Worm (Caenorhabditis elegans): ENCODE data around the gene best-14.

best-14 gene

ce11 chrV:10594810-10595209 is 37.0 kb downstream of the best-14 start, which contains the start of gene T21C9.11:
Gene T21C9.11, minus strand, starts transcription at chrV:10594910.
- TF ChIP-seq F13H6.1 (tag; optimal IDR thresholded peaks at IDR 0.05), result no peak
- no peak for TF ChIP-seq unc-55 (GFP tag; optimal IDR thresholded peaks at IDR 0.05)
- no peak for TF ChIP-seq skn-1 (tag; optimal IDR thresholded peaks at IDR 0.05)
- no peak for TF ChIP-seq unc-39 (tag; optimal IDR thresholded peaks at IDR 0.05)
- no peak for TF ChIP-seq lin-11 (tag; optimal IDR thresholded peaks at IDR 0.05)
- TF ChIP-seq nhr-237 (tag; optimal IDR thresholded peaks at IDR 0.05), result no peak
- TF ChIP-seq ztf-1 (GFP tag; conservative IDR thresholded peaks at IDR 0.05), result no peak
- no peak for TF ChIP-seq dmd-4 (tag; optimal IDR thresholded peaks at IDR 0.05)
- TF ChIP-seq ceh-82 (tag; optimal IDR thresholded peaks at IDR 0.05), result no peak
- TF ChIP-seq zag-1 (tag; optimal IDR thresholded peaks at IDR 0.05), result no peak
- no peak for TF ChIP-seq fos-1 (tag; optimal IDR thresholded peaks at IDR 0.05)

- TF ChIP-seq alr-1 (tag; optimal IDR thresholded peaks at IDR 0.05), result no peak
- TF ChIP-seq elt-1 (tag; optimal IDR thresholded peaks at IDR 0.05), result no peak
- no peak for TF ChIP-seq peb-1 (tag; optimal IDR thresholded peaks at IDR 0.05)
- TF ChIP-seq dmd-4 (tag; optimal IDR thresholded peaks at IDR 0.05), result no peak
- TF ChIP-seq ztf-11 (tag; optimal IDR thresholded peaks at IDR 0.05), result no peak
Observed at ce11 chrV:10597234-10597633, 39.5 kb downstream of the best-14 start, which contains the start of gene T21C9.13. Gene T21C9.13, plus strand, starts transcription at chrV:10597266.

ce11 chrV:10598670-10599154 is 40.9 kb downstream of the best-14 start, which contains the start of gene scpl-4:
Gene scpl-4, plus strand, starts transcription at chrV:10599104.
- TF ChIP-seq lsy-2 (tag; optimal IDR thresholded peaks at IDR 0.05), result no peak
- TF ChIP-seq unc-55 (GFP tag; optimal IDR thresholded peaks at IDR 0.05), result peak; percentile 36

ce11 chrV:10602051-10602937 is 44.5 kb downstream of the best-14 start, which contains the start of gene H27A22.1:
Gene H27A22.1, plus strand, starts transcription at chrV:10602555.
- TF ChIP-seq elt-3 (tag; optimal IDR thresholded peaks at IDR 0.05), result no peak
- TF ChIP-seq skn-1 (tag; optimal IDR thresholded peaks at IDR 0.05), result no peak
- no peak for TF ChIP-seq ztf-4 (tag; optimal IDR thresholded peaks at IDR 0.05)
- no peak for TF ChIP-seq R02D3.7 (tag; optimal IDR thresholded peaks at IDR 0.05)
- TF ChIP-seq F13H6.1 (tag; optimal IDR thresholded peaks at IDR 0.05), result no peak
- TF ChIP-seq ztf-11 (tag; optimal IDR thresholded peaks at IDR 0.05), result no peak
- no peak for TF ChIP-seq nhr-10 (tag; optimal IDR thresholded peaks at IDR 0.05)
- peak; percentile 95 for TF ChIP-seq blmp-1 (tag; optimal IDR thresholded peaks at IDR 0.05; ENCODE audit: insufficient read depth)
- peak; percentile 9 for TF ChIP-seq nhr-25 (tag; optimal IDR thresholded peaks at IDR 0.05)
- no peak for TF ChIP-seq unc-55 (GFP tag; optimal IDR thresholded peaks at IDR 0.05)
- no peak for TF ChIP-seq ZK546.5 (tag; optimal IDR thresholded peaks at IDR 0.05)
